Worm (Caenorhabditis elegans) whole organism, L2 larva: ENCODE data around the gene cest-7.

Experiments
- C34F6.9 ChIP-seq: fragments of 150-350 bp; optimal IDR thresholded peaks from 2 replicates; lab custom pipeline; 2014; ENCODE audit warnings: missing biosample characterization, missing genetic modification characterization
- F13H6.1 ChIP-seq: sonication (generic microtip); optimal IDR thresholded peaks from 2 replicates; lab custom pipeline; 2016; ENCODE audit warnings: missing genetic modification characterization, missing compliant biosample characterization
- Y55F3AM.14 ChIP-seq: fragments of 200-800 bp; sonication (Bioruptor generic); optimal IDR thresholded peaks from 2 replicates; lab custom pipeline; 2018; ENCODE audit warnings: mild to moderate bottlenecking, missing genetic modification characterization, missing compliant biosample characterization
- ZK546.5 ChIP-seq: sonication (generic microtip); optimal IDR thresholded peaks from 2 replicates; lab custom pipeline; 2017; ENCODE audit warnings: missing biosample characterization, missing genetic modification characterization
- aly-2 ChIP-seq: fragments of 150-350 bp; optimal IDR thresholded peaks from 2 replicates; lab custom pipeline; 2014; ENCODE audit warnings: missing biosample characterization, missing genetic modification characterization
- blmp-1 ChIP-seq: sonication (generic microtip); optimal IDR thresholded peaks from 2 replicates; lab custom pipeline; 2017; ENCODE audit warnings: missing genetic modification characterization, mild to moderate bottlenecking, missing compliant biosample characterization, antibody characterized with exemption, moderate library complexity; ENCODE audit not compliant: insufficient read depth
- ceh-82 ChIP-seq: fragments of 150-350 bp; optimal IDR thresholded peaks from 2 replicates; lab custom pipeline; 2014; ENCODE audit warnings: missing biosample characterization, missing genetic modification characterization
- dmd-4 ChIP-seq: sonication (generic microtip); optimal IDR thresholded peaks from 2 replicates; lab custom pipeline; 2017; ENCODE audit warnings: missing biosample characterization, missing genetic modification characterization
- egl-27 ChIP-seq: sonication (generic microtip); optimal IDR thresholded peaks from 3 replicates; lab custom pipeline; 2017; ENCODE audit warnings: missing biosample characterization, missing genetic modification reagents, missing genetic modification characterization
- elt-1 ChIP-seq: fragments of 150-350 bp; optimal IDR thresholded peaks from 2 replicates; lab custom pipeline; 2014; ENCODE audit warnings: missing biosample characterization, missing genetic modification characterization
- elt-3 ChIP-seq: sonication (generic microtip); optimal IDR thresholded peaks from 2 replicates; lab custom pipeline; 2017; ENCODE audit warnings: missing biosample characterization, missing genetic modification characterization
- gmeb-1 ChIP-seq: fragments of 150-350 bp; optimal IDR thresholded peaks from 2 replicates; lab custom pipeline; 2014; ENCODE audit warnings: missing biosample characterization, missing genetic modification characterization
- lin-11 ChIP-seq: fragments of 150-350 bp; sonication (generic microtip); optimal IDR thresholded peaks from 2 replicates; lab custom pipeline; 2014; ENCODE audit warnings: missing biosample characterization, missing genetic modification characterization, inconsistent platforms, mixed read lengths
- lin-13 ChIP-seq: fragments of 150-350 bp; optimal IDR thresholded peaks from 2 replicates; lab custom pipeline; 2014; ENCODE audit warnings: missing biosample characterization, missing genetic modification reagents, missing genetic modification characterization
- lin-39 ChIP-seq: fragments of 150-350 bp; optimal IDR thresholded peaks from 2 replicates; lab custom pipeline; 2014; ENCODE audit warnings: missing biosample characterization, missing genetic modification reagents, missing genetic modification characterization
- lsy-2 ChIP-seq, 2 experiments: fragments of 150-350 bp in 1 of 2; sonication (generic microtip) in 1 of 2; optimal IDR thresholded peaks; 2 replicates each; lab custom pipeline; 2014 to 2017; ENCODE audit warnings: missing biosample characterization in 2 of 2, missing genetic modification characterization in 2 of 2
- mab-5 ChIP-seq: fragments of 150-350 bp; optimal IDR thresholded peaks from 2 replicates; lab custom pipeline; 2014; ENCODE audit warnings: missing biosample characterization, missing genetic modification characterization
- mdl-1 ChIP-seq, 2 experiments: fragments of 150-350 bp in 1 of 2; sonication (generic microtip) in 1 of 2; optimal IDR thresholded peaks; 2 replicates each; lab custom pipeline; 2017; ENCODE audit warnings: missing biosample characterization in 2 of 2, missing genetic modification characterization in 2 of 2
- nhr-11 ChIP-seq: fragments of 150-350 bp; optimal IDR thresholded peaks from 2 replicates; lab custom pipeline; 2014; ENCODE audit warnings: missing biosample characterization, missing genetic modification characterization
- nhr-12 ChIP-seq: fragments of 150-350 bp; optimal IDR thresholded peaks from 2 replicates; lab custom pipeline; 2014; ENCODE audit warnings: missing biosample characterization, missing genetic modification characterization
- nhr-129 ChIP-seq: fragments of 150-350 bp; optimal IDR thresholded peaks from 2 replicates; lab custom pipeline; 2014; ENCODE audit warnings: missing biosample characterization, missing genetic modification characterization
- nhr-21 ChIP-seq: fragments of 150-350 bp; optimal IDR thresholded peaks from 2 replicates; lab custom pipeline; 2014; ENCODE audit warnings: missing biosample characterization, missing genetic modification characterization
- nhr-23 ChIP-seq: fragments of 150-350 bp; optimal IDR thresholded peaks from 2 replicates; lab custom pipeline; 2014; ENCODE audit warnings: missing biosample characterization, missing genetic modification reagents, missing genetic modification characterization
- nhr-237 ChIP-seq: fragments of 150-350 bp; optimal IDR thresholded peaks from 2 replicates; lab custom pipeline; 2014; ENCODE audit warnings: missing biosample characterization, missing genetic modification characterization
- nhr-25 ChIP-seq: fragments of 150-350 bp; sonication (generic microtip); optimal IDR thresholded peaks from 3 replicates; lab custom pipeline; 2014; ENCODE audit warnings: missing biosample characterization, missing genetic modification characterization
- nhr-77 ChIP-seq: fragments of 150-350 bp; optimal IDR thresholded peaks from 2 replicates; lab custom pipeline; 2014; ENCODE audit warnings: missing biosample characterization, missing genetic modification characterization
- peb-1 ChIP-seq: fragments of 150-350 bp; optimal IDR thresholded peaks from 2 replicates; lab custom pipeline; 2014; ENCODE audit warnings: missing biosample characterization, missing genetic modification characterization
- sma-3 ChIP-seq: sonication (generic microtip); optimal IDR thresholded peaks from 2 replicates; lab custom pipeline; 2016; ENCODE audit warnings: missing genetic modification reagents, missing genetic modification characterization, missing compliant biosample characterization
- sma-9 ChIP-seq, 2 experiments: fragments of 150-350 bp in 1 of 2; sonication (generic microtip) in 1 of 2; optimal IDR thresholded peaks; 2 replicates each; lab custom pipeline; 2014 to 2016; ENCODE audit warnings: missing genetic modification characterization in 2 of 2, mild to moderate bottlenecking in 1 of 2, missing biosample characterization in 1 of 2, missing compliant biosample characterization in 1 of 2, missing genetic modification reagents in 1 of 2, moderate library complexity in 1 of 2
- snpc-4 ChIP-seq: fragments of 150-350 bp; optimal IDR thresholded peaks from 2 replicates; lab custom pipeline; 2014; ENCODE audit warnings: missing biosample characterization, missing genetic modification characterization
- unc-39 ChIP-seq: fragments of 150-350 bp; optimal IDR thresholded peaks from 2 replicates; lab custom pipeline; 2014; ENCODE audit warnings: missing biosample characterization, missing genetic modification characterization
- unc-55 ChIP-seq: fragments of 150-350 bp; sonication (generic microtip); optimal IDR thresholded peaks from 3 replicates; lab custom pipeline; 2014; ENCODE audit warnings: missing biosample characterization, missing genetic modification reagents, missing genetic modification characterization
- unc-62 ChIP-seq: fragments of 150-350 bp; optimal IDR thresholded peaks from 2 replicates; lab custom pipeline; 2014; ENCODE audit warnings: missing biosample characterization, missing genetic modification reagents, missing genetic modification characterization
- ztf-1 ChIP-seq: fragments of 200-800 bp; sonication (Bioruptor generic); conservative IDR thresholded peaks from 2 replicates; pipeline ENCODE4 v1.3.6; 2022; ENCODE audit warnings: missing genetic modification characterization, missing compliant biosample characterization
- ztf-11 ChIP-seq: sonication (generic microtip); optimal IDR thresholded peaks from 2 replicates; lab custom pipeline; 2017; ENCODE audit warnings: missing biosample characterization, missing genetic modification characterization

The cest-7 gene

DNA sequence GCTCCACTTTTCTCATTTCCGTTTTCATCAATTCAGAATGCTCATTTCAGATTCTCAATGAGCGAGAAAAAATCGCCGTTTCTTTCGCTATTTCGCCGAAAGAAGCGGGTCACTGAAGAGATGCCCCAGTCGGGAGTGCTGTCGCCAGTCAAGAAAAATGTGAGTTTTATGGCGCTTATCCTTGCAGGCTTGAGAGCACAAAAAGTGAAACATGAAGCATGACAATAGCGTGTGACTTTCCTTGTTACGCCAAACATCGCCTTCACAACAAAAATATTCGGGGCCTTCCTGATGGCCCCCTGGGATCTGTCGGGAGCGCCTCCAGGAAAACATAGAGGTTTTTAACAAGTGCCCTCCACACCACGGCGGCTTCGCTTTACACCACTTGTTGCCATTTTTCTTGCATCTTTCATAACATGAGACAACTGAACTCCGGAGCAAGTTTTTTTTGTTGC lies 26.9 kb downstream of the cest-7 start, which contains the start of gene E01G6.2:
E01G6.2 (plus strand) TSS at position 51 of the 455 bp plus-strand sequence.
- TF ChIP-seq nhr-129 (no peak), unc-62 (no peak), sma-9 (GFP tag; optimal IDR thresholded peaks at IDR 0.05; lab: Kevin White, UChicago) (no peak), sma-9 (tag; optimal IDR thresholded peaks at IDR 0.05; lab: Kevin White, UChicago) (no peak), sma-3 (GFP tag; lab: Kevin White, UChicago) (no peak), snpc-4 (no peak), lin-11 (no peak), ceh-82 (tag; lab: Kevin White, UChicago) (no peak)

DNA sequence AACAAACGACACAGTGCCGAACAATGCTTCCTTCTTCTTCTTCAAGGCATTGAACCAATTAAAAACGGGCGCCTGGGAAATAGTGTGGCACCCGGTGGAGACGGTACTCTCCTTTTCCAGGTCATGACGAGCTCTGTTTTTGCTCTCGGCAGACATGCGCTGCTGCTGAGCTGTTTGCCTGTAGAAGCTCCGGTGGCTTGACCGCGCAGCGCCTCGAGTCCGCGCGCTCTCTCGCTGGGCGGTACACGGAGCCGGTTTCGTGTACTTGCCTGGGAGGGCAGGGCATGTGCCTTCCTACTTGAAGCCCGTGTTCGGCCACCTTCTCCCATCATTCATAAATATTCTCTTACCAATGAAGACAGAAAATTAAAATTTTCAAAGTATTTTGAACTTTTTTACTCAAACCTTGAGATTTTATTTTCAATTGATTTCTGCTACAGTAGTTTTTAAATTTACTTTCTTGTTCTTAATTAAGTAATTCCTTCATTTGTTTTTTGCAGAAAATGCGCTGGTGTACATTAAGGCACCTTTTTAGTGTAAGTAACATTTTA lies 30.7 kb downstream of the cest-7 start, which contains the start of gene E01G6.1:
E01G6.1 (plus strand) TSS at position 501 of the 551 bp plus-strand sequence.
- TF ChIP-seq lin-13 (GFP tag; lab: Kevin White, UChicago): no peak
- TF ChIP-seq lsy-2 (tag; optimal IDR thresholded peaks at IDR 0.05; lab: Kevin White, UChicago): no peak
- TF ChIP-seq C34F6.9: no peak
- no peak for TF ChIP-seq nhr-237 (tag; lab: Kevin White, UChicago)
- no peak for TF ChIP-seq egl-27 (tag; lab: Kevin White, UChicago)
- TF ChIP-seq nhr-23 (tag; lab: Kevin White, UChicago): no peak
- TF ChIP-seq unc-55: no peak
- TF ChIP-seq blmp-1 (tag; lab: Kevin White, UChicago): no peak
- no peak for TF ChIP-seq nhr-11 (tag; lab: Kevin White, UChicago)
- TF ChIP-seq elt-1 (tag; lab: Kevin White, UChicago): no peak
- TF ChIP-seq lin-39 (tag; lab: Kevin White, UChicago): no peak
- TF ChIP-seq elt-3 (tag; lab: Kevin White, UChicago): no peak
- TF ChIP-seq mdl-1 (tag; optimal IDR thresholded peaks at IDR 0.05; lab: Kevin White, UChicago): no peak
- TF ChIP-seq aly-2 (tag; lab: Kevin White, UChicago): no peak
- no peak for TF ChIP-seq snpc-4
- no peak for TF ChIP-seq nhr-12 (tag; lab: Kevin White, UChicago)
- no peak for TF ChIP-seq ztf-11 (tag; lab: Kevin White, UChicago)
- TF ChIP-seq unc-39: no peak
- no peak for TF ChIP-seq dmd-4 (tag; lab: Kevin White, UChicago)
- TF ChIP-seq gmeb-1 (tag; lab: Kevin White, UChicago): no peak

DNA sequence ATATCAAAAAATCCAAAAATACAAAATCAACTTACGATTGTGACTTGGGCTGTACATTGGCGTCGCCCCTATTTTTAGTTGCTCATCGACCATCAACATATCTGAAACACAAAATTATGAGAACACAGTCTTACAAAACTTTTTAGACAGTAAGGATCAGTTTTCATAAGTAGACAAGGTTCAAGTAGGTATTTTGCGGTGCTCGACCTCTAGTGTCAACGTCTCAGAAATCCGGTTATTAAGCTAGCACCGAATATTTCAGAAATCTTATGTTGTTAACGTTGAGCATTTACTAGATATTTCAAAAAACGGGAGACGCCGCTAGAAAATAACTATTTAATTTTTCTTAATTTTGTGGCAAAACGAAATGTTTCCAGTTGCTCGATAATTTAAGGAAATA lies 41.1 kb downstream of the cest-7 start, which contains the start of gene otpl-8:
otpl-8 (minus strand) TSS at position 101 of the 400 bp plus-strand sequence.
- TF ChIP-seq lsy-2 (tag; optimal IDR thresholded peaks at IDR 0.05; lab: Kevin White, UChicago) (no peak), mab-5 (tag; lab: Kevin White, UChicago) (no peak), nhr-21 (no peak), Y55F3AM.14 (GFP tag; lab: Kevin White, UChicago) (no peak), lin-39 (tag; lab: Kevin White, UChicago) (no peak), snpc-4 (no peak), elt-3 (tag; lab: Kevin White, UChicago) (no peak), lin-13 (GFP tag; lab: Kevin White, UChicago) (no peak), ztf-1 (GFP tag; lab: Robert Waterston, UW) (no peak), ZK546.5 (no peak), F13H6.1 (tag; lab: Kevin White, UChicago) (no peak), ztf-11 (tag; lab: Kevin White, UChicago) (no peak)

- TF ChIP-seq gmeb-1 (tag; lab: Kevin White, UChicago) (no peak), peb-1 (no peak), unc-39 (no peak), nhr-237 (tag; lab: Kevin White, UChicago) (no peak), aly-2 (tag; lab: Kevin White, UChicago) (no peak), ZK546.5 (no peak), dmd-4 (tag; lab: Kevin White, UChicago) (no peak), nhr-25 (tag; lab: Kevin White, UChicago) (no peak), nhr-77 (tag; lab: Kevin White, UChicago) (no peak), lin-13 (GFP tag; lab: Kevin White, UChicago) (no peak), blmp-1 (tag; lab: Kevin White, UChicago) (no peak), sma-9 (GFP tag; optimal IDR thresholded peaks at IDR 0.05; lab: Kevin White, UChicago) (no peak), sma-9 (tag; optimal IDR thresholded peaks at IDR 0.05; lab: Kevin White, UChicago) (no peak)
These were observed 44.1 kb downstream of the cest-7 start, which contains the start of gene H19J13.2 for ce11 chrX:12273870-12274269. H19J13.2 (minus strand) TSS chrX:12273970.
